Fruit fly (Drosophila melanogaster): ENCODE data around the gene Calx.

Gene Calx

DNA sequence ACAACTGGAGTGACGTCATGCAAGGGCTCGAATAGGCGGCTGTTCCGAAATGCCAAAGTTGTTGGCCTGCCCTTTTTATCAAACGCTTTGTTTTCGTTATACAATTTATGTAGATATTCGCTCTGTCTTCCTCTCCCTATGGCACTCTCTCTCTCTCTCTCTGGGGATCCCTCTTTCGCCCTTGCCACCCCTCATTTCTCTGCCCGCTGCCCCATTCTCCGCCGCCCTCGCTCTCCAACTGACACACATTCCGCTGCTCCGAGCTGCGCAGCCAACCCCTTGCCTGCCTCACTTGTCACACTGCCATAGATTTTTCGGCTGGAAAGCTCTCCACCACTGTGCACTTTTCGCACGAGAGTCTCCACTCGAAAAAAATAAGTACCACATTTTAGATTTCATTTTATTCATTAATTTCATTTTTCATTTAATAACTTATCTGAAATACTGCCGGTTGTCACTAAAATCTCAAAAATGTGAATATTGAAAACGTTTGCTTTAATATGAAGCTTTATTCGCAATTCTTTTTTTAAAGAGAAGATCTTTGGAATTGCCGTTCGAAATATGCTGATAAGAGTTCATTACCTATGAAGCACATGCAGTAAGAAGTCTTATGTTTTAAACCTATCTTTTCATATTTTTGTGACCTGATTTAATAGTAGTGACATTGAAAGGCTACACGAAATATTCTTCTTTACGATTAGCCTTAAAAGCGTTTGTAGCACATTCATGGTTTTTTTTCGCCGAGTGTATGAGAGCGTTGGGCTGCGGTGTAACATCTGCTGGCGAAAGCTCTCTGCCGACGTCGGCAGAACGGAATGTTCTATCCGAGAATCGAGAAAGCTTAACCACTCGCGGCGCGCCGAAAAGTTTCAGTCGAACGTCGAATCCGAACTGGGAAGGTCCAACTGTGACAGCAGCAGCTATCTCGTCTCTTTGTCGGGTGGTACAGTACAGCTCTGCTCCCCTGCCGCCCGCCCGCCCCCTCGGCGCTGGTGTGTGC, 20.8 kb upstream of the Calx start (continued):
- TF ChIP-seq ab (GFP tag; optimal IDR thresholded peaks at IDR 0.05) (no peak), CG4424 (GFP tag; optimal IDR thresholded peaks at IDR 0.05) (peak; percentile 92), CG5180 (GFP tag; optimal IDR thresholded peaks at IDR 0.05) (peak; percentile 84), twi (tag; optimal IDR thresholded peaks at IDR 0.05) (peak; percentile 73), kay (GFP tag; optimal IDR thresholded peaks at IDR 0.05) (peak; percentile 58), lov (optimal IDR thresholded peaks at IDR 0.05) (no peak), lov (GFP tag; IDR thresholded peaks at IDR 0.05) (no peak), CG17385 (GFP tag; optimal IDR thresholded peaks at IDR 0.05) (peak; percentile 87), CG12769 (tag; optimal IDR thresholded peaks at IDR 0.05) (peak; percentile 30), gfzf (GFP tag; optimal IDR thresholded peaks at IDR 0.05) (no peak), CG6765 (GFP tag; optimal IDR thresholded peaks at IDR 0.05) (peak; percentile 92), lbe (GFP tag; optimal IDR thresholded peaks at IDR 0.05) (peak; percentile 46), CG10462 (GFP tag; optimal IDR thresholded peaks at IDR 0.05) (peak; percentile 76), CkIIα-i1 (GFP tag; IDR thresholded peaks at IDR 0.05) (0 out of 2 replicates have a peak, but pooled peaks have one; percentile 9), CG3163 (GFP tag; optimal IDR thresholded peaks at IDR 0.05) (peak; percentile 37), CG7372 (GFP tag; IDR thresholded peaks at IDR 0.05) (0 out of 2 replicates have a peak, but pooled peaks have one; percentile 15), Six4 (GFP tag; optimal IDR thresholded peaks at IDR 0.05) (peak; percentile 86), Abd-B (GFP tag; optimal IDR thresholded peaks at IDR 0.05) (peak; percentile 83), knrl (GFP tag; IDR thresholded peaks at IDR 0.05; ENCODE audit: partially characterized antibody) (peak; percentile 14; the same call in 1 of the 3 replicates), fru (optimal IDR thresholded peaks at IDR 0.05) (no peak), Gsc (GFP tag; IDR thresholded peaks at IDR 0.05) (no peak), CG9932 (GFP tag; IDR thresholded peaks at IDR 0.05) (peak; percentile 74), CG11456 (GFP tag; IDR thresholded peaks at IDR 0.05) (0 out of 3 replicates have a peak, but pooled peaks have one; percentile 20), repo (GFP tag; optimal IDR thresholded peaks at IDR 0.05) (peak; percentile 39), Doc2 (GFP tag; IDR thresholded peaks at IDR 0.05) (no peak), jigr1 (GFP tag; IDR thresholded peaks at IDR 0.05) (peak; percentile 53; the same call in 1 of the 3 replicates), CG11398 (GFP tag; optimal IDR thresholded peaks at IDR 0.05) (peak; percentile 17), MESR4 (GFP tag; optimal IDR thresholded peaks at IDR 0.05) (no peak), CG13287 (GFP tag; IDR thresholded peaks at IDR 0.05; ENCODE audit: partially characterized antibody) (peak; percentile 37; the same call in 1 of the 2 replicates), lilli (GFP tag; optimal IDR thresholded peaks at IDR 0.05) (peak; percentile 88), CG4730 (GFP tag; IDR thresholded peaks at IDR 0.05) (peak; percentile 27; the same call in 1 of the 2 replicates), CG11560 (tag; IDR thresholded peaks at IDR 0.05) (peak; percentile 54; the same call in 1 of the 3 replicates), CG32532 (GFP tag; IDR thresholded peaks at IDR 0.05) (peak; percentile 59), gcm2 (GFP tag; optimal IDR thresholded peaks at IDR 0.05) (peak; percentile 53), CG15269 (tag; optimal IDR thresholded peaks at IDR 0.05) (peak; percentile 89), Hmx (GFP tag; optimal IDR thresholded peaks at IDR 0.05) (peak; percentile 60), z (GFP tag; IDR thresholded peaks at IDR 0.05) (no peak), sens (GFP tag) (peak; percentile 94), Elba2 (GFP tag; optimal IDR thresholded peaks at IDR 0.05) (no peak), her (GFP tag; optimal IDR thresholded peaks at IDR 0.05) (peak; percentile 60), Asciz (GFP tag; optimal IDR thresholded peaks at IDR 0.05) (peak; percentile 76), fd3F (GFP tag; optimal IDR thresholded peaks at IDR 0.05) (peak; percentile 78), ase (GFP tag; IDR thresholded peaks at IDR 0.05) (0 out of 3 replicates have a peak, but pooled peaks have one; percentile 20), da (GFP tag; optimal IDR thresholded peaks at IDR 0.05) (peak; percentile 15), CG5953 (GFP tag; IDR thresholded peaks at IDR 0.05) (no peak), CG34224 (GFP tag; IDR thresholded peaks at IDR 0.05; ENCODE audit: partially characterized antibody) (peak; percentile 28; the same call in 1 of the 3 replicates), Atf3 (GFP tag; optimal IDR thresholded peaks at IDR 0.05) (peak; percentile 39), tgo (GFP tag; IDR thresholded peaks at IDR 0.05) (peak; percentile 73), CG18262 (tag; optimal IDR thresholded peaks at IDR 0.05) (peak; percentile 93)
